Worm (Caenorhabditis elegans) whole organism, L3 larva: ENCODE data around the gene nkcc-1.

ENCODE experiments used
- R02D3.7 ChIP-seq: fragments of 150-350 bp; optimal IDR thresholded peaks from 2 replicates; lab custom pipeline; 2014; ENCODE audit warnings: missing biosample characterization, missing genetic modification characterization
- aly-2 ChIP-seq: fragments of 150-350 bp; optimal IDR thresholded peaks from 2 replicates; lab custom pipeline; 2014; ENCODE audit warnings: missing biosample characterization, missing genetic modification characterization
- ceh-28 ChIP-seq: fragments of 150-350 bp; optimal IDR thresholded peaks from 2 replicates; lab custom pipeline; 2014; ENCODE audit warnings: missing biosample characterization, missing genetic modification reagents, missing genetic modification characterization
- ceh-82 ChIP-seq: fragments of 150-350 bp; optimal IDR thresholded peaks from 2 replicates; lab custom pipeline; 2014; ENCODE audit warnings: missing biosample characterization, missing genetic modification characterization
- ceh-9 ChIP-seq: sonication (generic microtip); optimal IDR thresholded peaks from 2 replicates; lab custom pipeline; 2018; ENCODE audit warnings: missing biosample characterization, missing genetic modification characterization
- daf-12 ChIP-seq: fragments of 150-350 bp; optimal IDR thresholded peaks from 2 replicates; lab custom pipeline; 2014; ENCODE audit warnings: missing biosample characterization, missing genetic modification reagents, missing genetic modification characterization
- egl-5 ChIP-seq: fragments of 150-350 bp; optimal IDR thresholded peaks from 2 replicates; lab custom pipeline; 2017; ENCODE audit warnings: missing biosample characterization, missing genetic modification reagents, missing genetic modification characterization, inconsistent platforms
- elt-1 ChIP-seq: fragments of 150-350 bp; optimal IDR thresholded peaks from 2 replicates; lab custom pipeline; 2014; ENCODE audit warnings: missing biosample characterization, missing genetic modification characterization
- elt-2 ChIP-seq: sonication (generic microtip); optimal IDR thresholded peaks from 2 replicates; lab custom pipeline; 2016; ENCODE audit warnings: missing genetic modification reagents, mild to moderate bottlenecking, missing genetic modification characterization, missing compliant biosample characterization
- elt-3 ChIP-seq, 3 experiments: fragments of 150-350 bp in 1 of 3; sonication (generic microtip) in 2 of 3; optimal IDR thresholded peaks; 2 replicates in 2 of 3; 4 replicates in 1 of 3; lab custom pipeline; 2014 to 2017; ENCODE audit warnings: missing biosample characterization in 3 of 3, missing genetic modification characterization in 3 of 3
- eor-1 ChIP-seq, 2 experiments: fragments of 150-350 bp; optimal IDR thresholded peaks; 2 replicates each; lab custom pipeline; 2014 to 2018; ENCODE audit warnings: missing biosample characterization in 2 of 2, missing genetic modification characterization in 2 of 2
- fkh-10 ChIP-seq: sonication (generic microtip); optimal IDR thresholded peaks from 2 replicates; lab custom pipeline; 2017; ENCODE audit warnings: missing biosample characterization, missing genetic modification reagents, missing genetic modification characterization
- fkh-2 ChIP-seq: fragments of 150-350 bp; optimal IDR thresholded peaks from 2 replicates; lab custom pipeline; 2014; ENCODE audit warnings: missing biosample characterization, missing genetic modification reagents, missing genetic modification characterization
- fos-1 ChIP-seq: fragments of 150-350 bp; optimal IDR thresholded peaks from 2 replicates; lab custom pipeline; 2014; ENCODE audit warnings: missing biosample characterization, missing genetic modification characterization
- hmg-11 ChIP-seq: sonication (generic microtip); optimal IDR thresholded peaks from 2 replicates; lab custom pipeline; 2016; ENCODE audit warnings: missing genetic modification characterization, missing compliant biosample characterization
- jun-1 ChIP-seq: fragments of 150-350 bp; optimal IDR thresholded peaks from 2 replicates; lab custom pipeline; 2014; ENCODE audit warnings: missing biosample characterization, missing genetic modification reagents, missing genetic modification characterization
- lin-15B ChIP-seq: fragments of 150-350 bp; optimal IDR thresholded peaks from 2 replicates; lab custom pipeline; 2014; ENCODE audit warnings: missing biosample characterization, missing genetic modification characterization
- lin-39 ChIP-seq: fragments of 150-350 bp; optimal IDR thresholded peaks from 2 replicates; lab custom pipeline; 2018; ENCODE audit warnings: missing biosample characterization, missing genetic modification reagents, missing genetic modification characterization
- lsy-12 ChIP-seq: sonication (generic microtip); optimal IDR thresholded peaks from 2 replicates; lab custom pipeline; 2016; ENCODE audit warnings: mild to moderate bottlenecking, missing genetic modification characterization, missing compliant biosample characterization
- mdl-1 ChIP-seq: fragments of 150-350 bp; optimal IDR thresholded peaks from 2 replicates; lab custom pipeline; 2014; ENCODE audit warnings: missing biosample characterization, missing genetic modification characterization
- nfya-1 ChIP-seq: sonication (generic microtip); optimal IDR thresholded peaks from 2 replicates; lab custom pipeline; 2017; ENCODE audit warnings: missing genetic modification characterization, mild to moderate bottlenecking, missing compliant biosample characterization, antibody characterized with exemption, moderate library complexity; ENCODE audit not compliant: insufficient read depth
- nhr-11 ChIP-seq: fragments of 150-350 bp; optimal IDR thresholded peaks from 2 replicates; lab custom pipeline; 2014; ENCODE audit warnings: missing biosample characterization, missing genetic modification characterization
- nhr-12 ChIP-seq: fragments of 150-350 bp; optimal IDR thresholded peaks from 2 replicates; lab custom pipeline; 2014; ENCODE audit warnings: missing biosample characterization, missing genetic modification characterization
- nhr-23 ChIP-seq: fragments of 150-350 bp; optimal IDR thresholded peaks from 2 replicates; lab custom pipeline; 2014; ENCODE audit warnings: missing biosample characterization, missing genetic modification reagents, missing genetic modification characterization
- nhr-237 ChIP-seq: fragments of 150-350 bp; optimal IDR thresholded peaks from 2 replicates; lab custom pipeline; 2014; ENCODE audit warnings: missing biosample characterization, missing genetic modification characterization
- nhr-25 ChIP-seq: sonication (generic microtip); optimal IDR thresholded peaks from 2 replicates; lab custom pipeline; 2017; ENCODE audit warnings: missing biosample characterization, missing genetic modification characterization
- nhr-28 ChIP-seq: fragments of 150-350 bp; optimal IDR thresholded peaks from 2 replicates; lab custom pipeline; 2014; ENCODE audit warnings: missing biosample characterization, missing genetic modification characterization
- nhr-76 ChIP-seq: fragments of 150-350 bp; sonication (generic microtip); optimal IDR thresholded peaks from 5 replicates; lab custom pipeline; 2014; ENCODE audit warnings: missing biosample characterization, missing genetic modification characterization
- nhr-77 ChIP-seq: fragments of 150-350 bp; optimal IDR thresholded peaks from 2 replicates; lab custom pipeline; 2014; ENCODE audit warnings: missing biosample characterization, missing genetic modification characterization
- pha-4 ChIP-seq: fragments of 150-350 bp; optimal IDR thresholded peaks from 2 replicates; lab custom pipeline; 2014; ENCODE audit warnings: missing biosample characterization, missing genetic modification reagents, missing genetic modification characterization
- pqm-1 ChIP-seq: fragments of 150-350 bp; optimal IDR thresholded peaks from 2 replicates; lab custom pipeline; 2017; ENCODE audit warnings: missing biosample characterization, missing genetic modification characterization, inconsistent platforms
- sea-2 ChIP-seq: fragments of 150-350 bp; sonication (generic microtip); optimal IDR thresholded peaks from 4 replicates; lab custom pipeline; 2014; ENCODE audit warnings: missing biosample characterization, missing genetic modification reagents, missing genetic modification characterization
- skn-1 ChIP-seq: fragments of 150-350 bp; optimal IDR thresholded peaks from 2 replicates; lab custom pipeline; 2014; ENCODE audit warnings: missing biosample characterization, missing genetic modification characterization
- tbx-2 ChIP-seq: sonication (generic microtip); optimal IDR thresholded peaks from 2 replicates; lab custom pipeline; 2016; ENCODE audit warnings: mild to moderate bottlenecking, missing genetic modification characterization, missing compliant biosample characterization
- unc-62 ChIP-seq: fragments of 150-350 bp; sonication (generic microtip); optimal IDR thresholded peaks from 4 replicates; lab custom pipeline; 2014; ENCODE audit warnings: missing biosample characterization, missing genetic modification reagents, missing genetic modification characterization
- zag-1 ChIP-seq: fragments of 150-350 bp; optimal IDR thresholded peaks from 2 replicates; lab custom pipeline; 2014; ENCODE audit warnings: missing biosample characterization, missing genetic modification characterization
- ztf-11 ChIP-seq: fragments of 150-350 bp; optimal IDR thresholded peaks from 2 replicates; lab custom pipeline; 2014; ENCODE audit warnings: missing biosample characterization, missing genetic modification characterization
- ztf-4 ChIP-seq: fragments of 150-350 bp; optimal IDR thresholded peaks from 2 replicates; lab custom pipeline; 2014; ENCODE audit warnings: missing biosample characterization, missing genetic modification characterization

The nkcc-1 gene

DNA sequence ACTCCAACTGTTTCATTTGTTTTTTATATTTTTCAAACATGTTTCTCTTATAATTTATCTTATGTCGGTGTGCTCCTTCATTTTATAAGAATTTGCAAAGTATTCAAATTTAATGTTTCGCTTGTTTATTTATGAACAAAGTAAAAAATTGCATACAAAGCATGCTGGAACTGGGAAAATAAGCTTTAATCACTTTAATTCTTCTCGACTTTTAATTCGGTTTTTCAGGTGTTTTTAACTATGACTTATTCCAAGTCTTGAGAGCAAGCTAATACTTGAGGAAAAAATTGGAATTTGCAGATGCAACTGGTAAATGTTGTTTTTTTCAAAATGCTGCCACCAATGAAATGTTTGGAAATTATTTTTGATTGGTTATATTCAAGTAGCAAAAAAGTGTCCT lies 7.9 kb upstream of the nkcc-1 start, which contains the start of gene srz-59:
Gene srz-59, plus strand, starts transcription at position 301 of the 400 bp plus-strand sequence.
- TF ChIP-seq lin-39 (tag; lab: Kevin White, UChicago) (no peak), aly-2 (tag; lab: Kevin White, UChicago) (no peak), jun-1 (tag; lab: Kevin White, UChicago) (no peak), mdl-1 (no peak), ztf-11 (no peak), R02D3.7 (tag; lab: Kevin White, UChicago) (no peak), elt-2 (tag; lab: Kevin White, UChicago) (no peak), nhr-28 (tag; lab: Kevin White, UChicago) (no peak), skn-1 (tag; lab: Kevin White, UChicago) (no peak), nhr-11 (tag; lab: Kevin White, UChicago) (no peak), sea-2 (GFP tag; lab: Kevin White, UChicago) (no peak), unc-62 (GFP tag; lab: Kevin White, UChicago) (no peak)

DNA sequence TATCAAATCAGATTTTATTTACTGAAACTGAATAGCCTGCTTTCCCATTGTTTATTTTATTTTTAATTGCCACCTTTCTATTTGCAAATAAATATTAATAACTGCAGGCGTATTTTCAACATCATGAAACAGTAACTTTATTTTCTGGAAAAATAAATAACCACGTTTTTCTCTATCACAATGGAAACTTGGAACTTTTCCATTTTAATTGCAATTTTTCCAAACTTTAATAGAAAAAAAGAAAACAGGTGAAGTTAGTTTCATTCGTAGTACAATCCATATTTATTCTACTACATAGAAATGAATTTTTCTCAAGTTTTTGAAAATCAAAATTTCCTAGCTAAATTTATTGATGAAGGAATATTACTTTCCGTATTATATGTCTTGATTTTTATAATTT lies 5.2 kb upstream of the nkcc-1 start, which contains the start of gene srz-42:
Gene srz-42, plus strand, starts transcription at position 301 of the 400 bp plus-strand sequence.
- TF ChIP-seq fos-1 (tag; lab: Kevin White, UChicago): no peak
- TF ChIP-seq zag-1 (tag; lab: Kevin White, UChicago): no peak
- no peak for TF ChIP-seq ceh-9 (tag; lab: Kevin White, UChicago)
- no peak for TF ChIP-seq pha-4 (tag; lab: Kevin White, UChicago)
- TF ChIP-seq nfya-1: no peak
- no peak for TF ChIP-seq fkh-10 (GFP tag; lab: Kevin White, UChicago)
- no peak for TF ChIP-seq eor-1 (tag; optimal IDR thresholded peaks at IDR 0.05; lab: Kevin White, UChicago)
- TF ChIP-seq sea-2 (GFP tag; lab: Kevin White, UChicago): no peak
- TF ChIP-seq pqm-1 (tag; lab: Kevin White, UChicago): no peak
- TF ChIP-seq ztf-11: no peak
- TF ChIP-seq unc-62 (GFP tag; lab: Kevin White, UChicago): no peak
- TF ChIP-seq daf-12: no peak
- TF ChIP-seq elt-3 (tag; optimal IDR thresholded peaks at IDR 0.05; lab: Kevin White, UChicago): no peak
- TF ChIP-seq elt-1: no peak
- no peak for TF ChIP-seq nhr-23 (tag; lab: Kevin White, UChicago)
- no peak for TF ChIP-seq ceh-28
- TF ChIP-seq nhr-12: no peak

- TF ChIP-seq hmg-11 (tag; lab: Kevin White, UChicago) (no peak), nhr-12 (no peak), nhr-77 (tag; lab: Kevin White, UChicago) (no peak), ztf-4 (tag; lab: Kevin White, UChicago) (no peak), elt-2 (tag; lab: Kevin White, UChicago) (peak; percentile 69), ceh-82 (tag; lab: Kevin White, UChicago) (no peak), lin-15B (tag; lab: Kevin White, UChicago) (no peak), aly-2 (tag; lab: Kevin White, UChicago) (no peak), tbx-2 (tag; lab: Kevin White, UChicago) (no peak), elt-3 (tag; optimal IDR thresholded peaks at IDR 0.05; lab: Kevin White, UChicago) (no peak), jun-1 (tag; lab: Kevin White, UChicago) (no peak), nhr-28 (tag; lab: Kevin White, UChicago) (no peak), nhr-11 (tag; lab: Kevin White, UChicago) (no peak), unc-62 (GFP tag; lab: Kevin White, UChicago) (no peak), fkh-10 (GFP tag; lab: Kevin White, UChicago) (no peak), ceh-9 (tag; lab: Kevin White, UChicago) (no peak), nhr-76 (no peak), lsy-12 (no peak), lin-39 (tag; lab: Kevin White, UChicago) (peak; percentile 58), nfya-1 (peak; percentile 66), nhr-25 (no peak), egl-5 (tag; lab: Kevin White, UChicago) (no peak), fkh-2 (tag; lab: Kevin White, UChicago) (no peak), nhr-237 (tag; lab: Kevin White, UChicago) (no peak), daf-12 (no peak), pha-4 (tag; lab: Kevin White, UChicago) (no peak)
- TF ChIP-seq, all 47 proteins: peak for 3
These were observed 4.2 kb upstream of the nkcc-1 start, which contains the start of gene H12I19.115 for ce11 chrIV:14127805-14128610. TSS of gene H12I19.115 (minus strand) at chrIV:14127855.
